Worm (Caenorhabditis elegans) whole organism, mixed stage, embryonic: ENCODE results near the gene twk-3.

ENCODE experiments used
- M03D4.4 ChIP-seq: sonication (generic microtip); optimal IDR thresholded peaks from 2 replicates; lab custom pipeline; 2017; ENCODE audit warnings: mild to moderate bottlenecking, missing genetic modification characterization, missing compliant biosample characterization
- bed-3 ChIP-seq: fragments of 200-800 bp; sonication (Bioruptor generic); optimal IDR thresholded peaks from 3 replicates; lab custom pipeline; 2018; ENCODE audit warnings: mild to moderate bottlenecking, missing genetic modification characterization, moderate library complexity, missing compliant biosample characterization
- blmp-1 ChIP-seq: fragments of 150-350 bp; optimal IDR thresholded peaks from 2 replicates; lab custom pipeline; 2014; ENCODE audit warnings: missing biosample characterization, missing genetic modification characterization
- ceh-39 ChIP-seq: fragments of 150-350 bp; optimal IDR thresholded peaks from 2 replicates; lab custom pipeline; 2014; ENCODE audit warnings: missing biosample characterization, missing genetic modification characterization
- ceh-43 ChIP-seq: fragments of 200-800 bp; sonication (Bioruptor generic); optimal IDR thresholded peaks from 2 replicates; lab custom pipeline; 2018; ENCODE audit warnings: mild to moderate bottlenecking, missing genetic modification characterization, moderate library complexity, missing compliant biosample characterization
- ceh-83 ChIP-seq: fragments of 200-800 bp; sonication (Bioruptor generic); optimal IDR thresholded peaks from 2 replicates; lab custom pipeline; 2018; ENCODE audit warnings: mild to moderate bottlenecking, missing genetic modification characterization, missing compliant biosample characterization
- cnd-1 ChIP-seq: fragments of 200-800 bp; sonication (Bioruptor generic); optimal IDR thresholded peaks from 2 replicates; lab custom pipeline; 2018; ENCODE audit warnings: mild to moderate bottlenecking, missing genetic modification characterization, missing compliant biosample characterization
- drap-1 ChIP-seq: fragments of 200-800 bp; sonication (Bioruptor generic); optimal IDR thresholded peaks from 3 replicates; lab custom pipeline; 2018; ENCODE audit warnings: mild to moderate bottlenecking, missing genetic modification characterization, missing compliant biosample characterization
- elt-1 ChIP-seq: sonication (generic microtip); optimal IDR thresholded peaks from 2 replicates; lab custom pipeline; 2017; ENCODE audit warnings: missing genetic modification characterization, mild to moderate bottlenecking, missing compliant biosample characterization, antibody characterized with exemption, moderate library complexity, borderline replicate concordance; ENCODE audit not compliant: insufficient read depth
- elt-3 ChIP-seq: fragments of 150-350 bp; optimal IDR thresholded peaks from 2 replicates; lab custom pipeline; 2014; ENCODE audit warnings: missing biosample characterization, missing genetic modification characterization
- ham-2 ChIP-seq: fragments of 200-800 bp; sonication (Bioruptor generic); optimal IDR thresholded peaks from 2 replicates; lab custom pipeline; 2018; ENCODE audit warnings: mild to moderate bottlenecking, missing genetic modification characterization, missing compliant biosample characterization
- hlh-1 ChIP-seq: fragments of 150-350 bp; optimal IDR thresholded peaks from 2 replicates; lab custom pipeline; 2014; ENCODE audit warnings: missing biosample characterization, missing genetic modification reagents, missing genetic modification characterization
- lin-13 ChIP-seq: fragments of 150-350 bp; optimal IDR thresholded peaks from 2 replicates; lab custom pipeline; 2014; ENCODE audit warnings: missing biosample characterization, missing genetic modification characterization
- lin-32 ChIP-seq: fragments of 200-800 bp; sonication (Bioruptor generic); optimal IDR thresholded peaks from 2 replicates; lab custom pipeline; 2018; ENCODE audit warnings: mild to moderate bottlenecking, missing genetic modification characterization, missing compliant biosample characterization
- lsy-2 ChIP-seq: fragments of 150-350 bp; optimal IDR thresholded peaks from 2 replicates; lab custom pipeline; 2014; ENCODE audit warnings: missing biosample characterization, missing genetic modification characterization
- mab-5 ChIP-seq: fragments of 150-350 bp; optimal IDR thresholded peaks from 2 replicates; lab custom pipeline; 2014; ENCODE audit warnings: missing biosample characterization, missing genetic modification characterization
- mep-1 ChIP-seq: fragments of 150-350 bp; optimal IDR thresholded peaks from 2 replicates; lab custom pipeline; 2017; ENCODE audit warnings: missing biosample characterization, missing genetic modification reagents, missing genetic modification characterization, inconsistent platforms
- mls-2 ChIP-seq: sonication (generic microtip); optimal IDR thresholded peaks from 2 replicates; lab custom pipeline; 2016; ENCODE audit warnings: mild to moderate bottlenecking, missing genetic modification characterization, moderate library complexity, missing compliant biosample characterization
- nhr-12 ChIP-seq: fragments of 150-350 bp; optimal IDR thresholded peaks from 2 replicates; lab custom pipeline; 2014; ENCODE audit warnings: missing biosample characterization, missing genetic modification characterization
- nhr-2 ChIP-seq: fragments of 150-350 bp; optimal IDR thresholded peaks from 2 replicates; lab custom pipeline; 2014; ENCODE audit warnings: missing biosample characterization, missing genetic modification characterization
- nhr-28 ChIP-seq: fragments of 150-350 bp; optimal IDR thresholded peaks from 2 replicates; lab custom pipeline; 2014; ENCODE audit warnings: missing biosample characterization, missing genetic modification characterization
- nhr-76 ChIP-seq: sonication (generic microtip); optimal IDR thresholded peaks from 2 replicates; lab custom pipeline; 2017; ENCODE audit warnings: missing biosample characterization, missing genetic modification characterization
- pha-4 ChIP-seq: fragments of 150-350 bp; optimal IDR thresholded peaks from 2 replicates; lab custom pipeline; 2018; ENCODE audit warnings: missing biosample characterization, missing genetic modification reagents, missing genetic modification characterization
- sem-2 ChIP-seq: fragments of 200-800 bp; sonication (Bioruptor generic); optimal IDR thresholded peaks from 2 replicates; lab custom pipeline; 2018; ENCODE audit warnings: mild to moderate bottlenecking, missing genetic modification characterization, missing compliant biosample characterization
- snpc-4 ChIP-seq: fragments of 150-350 bp; optimal IDR thresholded peaks from 2 replicates; lab custom pipeline; 2014; ENCODE audit warnings: missing biosample characterization, missing genetic modification characterization
- sptf-1 ChIP-seq: sonication (generic microtip); optimal IDR thresholded peaks from 2 replicates; lab custom pipeline; 2017; ENCODE audit warnings: mild to moderate bottlenecking, missing genetic modification characterization, moderate library complexity, missing compliant biosample characterization
- tbx-8 ChIP-seq: fragments of 200-800 bp; sonication (Bioruptor generic); optimal IDR thresholded peaks from 2 replicates; lab custom pipeline; 2018; ENCODE audit warnings: mild to moderate bottlenecking, missing genetic modification characterization, moderate library complexity, missing compliant biosample characterization
- unc-120 ChIP-seq: sonication (generic microtip); optimal IDR thresholded peaks from 2 replicates; lab custom pipeline; 2017; ENCODE audit warnings: missing genetic modification characterization, missing compliant biosample characterization; ENCODE audit not compliant: poor library complexity, severe bottlenecking
- unc-39 ChIP-seq: fragments of 150-350 bp; optimal IDR thresholded peaks from 2 replicates; lab custom pipeline; 2014; ENCODE audit warnings: missing biosample characterization, missing genetic modification characterization
- unc-62 ChIP-seq: fragments of 150-350 bp; optimal IDR thresholded peaks from 2 replicates; lab custom pipeline; 2014; ENCODE audit warnings: missing biosample characterization, missing genetic modification reagents, missing genetic modification characterization
- zip-8 ChIP-seq: fragments of 150-350 bp; optimal IDR thresholded peaks from 2 replicates; lab custom pipeline; 2014; ENCODE audit warnings: missing biosample characterization, missing genetic modification characterization
- ztf-11 ChIP-seq: fragments of 150-350 bp; optimal IDR thresholded peaks from 2 replicates; lab custom pipeline; 2014; ENCODE audit warnings: missing biosample characterization, missing genetic modification characterization

twk-3 gene

ce11 chrII:8180281-8180680, 32.3 kb downstream of the twk-3 start, which contains the start of gene T05C12.4:
T05C12.4 (minus strand) TSS chrII:8180381.
- no peak for TF ChIP-seq sptf-1
- TF ChIP-seq mep-1 (tag; lab: Kevin White, UChicago): no peak
- no peak for TF ChIP-seq mab-5 (tag; lab: Kevin White, UChicago)

DNA sequence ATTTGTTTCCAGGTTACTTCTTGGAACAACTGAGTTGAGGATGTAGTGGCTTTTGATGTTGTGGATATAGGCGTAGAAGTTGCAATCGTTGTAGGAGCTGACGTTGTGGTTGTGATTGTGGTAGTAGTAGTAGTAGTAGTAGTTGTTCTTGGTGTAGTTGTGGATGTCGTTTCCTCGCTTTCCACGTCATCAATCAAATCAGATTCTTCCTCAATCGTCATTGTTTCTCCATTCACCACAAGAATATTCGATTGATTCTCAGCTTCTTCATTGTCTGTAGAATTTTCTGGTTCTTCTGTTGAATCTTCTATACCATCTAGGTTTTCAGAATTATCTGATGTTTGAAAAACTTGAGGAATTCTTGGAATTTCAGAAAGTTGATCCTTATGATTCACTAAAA, 34.0 kb downstream of the twk-3 start:
- TF ChIP-seq lin-13 (tag; lab: Kevin White, UChicago) (no peak), unc-62 (GFP tag; lab: Kevin White, UChicago) (no peak), sptf-1 (no peak), sem-2 (GFP tag; lab: Kevin White, UChicago) (no peak), pha-4 (tag; lab: Kevin White, UChicago) (no peak), lsy-2 (tag; lab: Kevin White, UChicago) (no peak), bed-3 (no peak), elt-3 (no peak), blmp-1 (tag; lab: Kevin White, UChicago) (no peak), ceh-43 (GFP tag; lab: Kevin White, UChicago) (no peak), nhr-76 (tag; lab: Kevin White, UChicago) (no peak), unc-39 (tag; lab: Kevin White, UChicago) (no peak), ceh-39 (tag; lab: Kevin White, UChicago) (no peak)

DNA sequence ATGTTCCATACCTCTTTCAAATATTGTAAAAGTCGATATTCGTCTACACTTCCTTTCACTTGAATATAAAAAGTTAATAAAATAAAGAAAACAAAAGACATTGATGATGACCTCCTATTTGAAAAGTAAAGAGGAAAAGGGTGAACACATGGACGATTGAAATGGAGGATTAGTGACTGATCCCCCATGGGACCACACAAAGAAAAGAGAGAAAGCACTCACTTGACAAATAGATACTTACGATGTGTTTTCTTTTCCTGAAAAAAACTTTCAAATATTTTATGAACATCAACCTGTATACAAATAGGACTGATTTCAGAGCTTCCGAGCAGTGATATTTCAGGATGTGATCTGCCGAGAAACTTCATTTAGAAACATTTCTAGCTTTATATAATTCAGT, 35.5 kb downstream of the twk-3 start, which contains the start of gene acr-14:
Gene acr-14 (minus strand): TSS at position 101 of the 400 bp plus-strand sequence.
- TF ChIP-seq ceh-83 (GFP tag; lab: Kevin White, UChicago): no peak
- no peak for TF ChIP-seq nhr-2 (tag; lab: Kevin White, UChicago)
- TF ChIP-seq lsy-2 (tag; lab: Kevin White, UChicago): no peak
- no peak for TF ChIP-seq mab-5 (tag; lab: Kevin White, UChicago)
- TF ChIP-seq pha-4 (tag; lab: Kevin White, UChicago): no peak
- no peak for TF ChIP-seq ceh-43 (GFP tag; lab: Kevin White, UChicago)
- TF ChIP-seq unc-62 (GFP tag; lab: Kevin White, UChicago): no peak
- TF ChIP-seq sem-2 (GFP tag; lab: Kevin White, UChicago): no peak
- TF ChIP-seq nhr-12 (tag; lab: Kevin White, UChicago): no peak
- no peak for TF ChIP-seq sptf-1

DNA sequence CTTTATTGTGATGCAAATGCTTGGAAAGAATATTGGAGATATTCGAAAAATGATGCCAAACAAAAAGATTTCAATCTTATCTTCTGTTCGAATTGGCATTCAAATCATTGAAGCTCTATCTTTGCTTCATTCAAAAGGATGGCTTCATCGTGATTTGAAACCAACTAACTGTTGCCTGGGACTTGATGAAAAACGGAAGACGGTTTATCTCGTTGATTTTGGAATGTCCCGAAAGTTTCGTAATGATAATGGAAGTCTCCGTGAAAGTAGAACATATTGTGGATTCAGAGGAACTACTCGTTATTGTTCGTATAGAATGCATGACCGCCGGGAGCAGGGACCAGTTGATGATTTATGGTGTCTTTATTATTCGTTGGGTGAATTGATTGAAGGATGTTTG, 38.4 kb downstream of the twk-3 start:
- no peak for TF ChIP-seq cnd-1
- TF ChIP-seq unc-120 (tag; lab: Kevin White, UChicago): no peak
- TF ChIP-seq ceh-83 (GFP tag; lab: Kevin White, UChicago): no peak
- no peak for TF ChIP-seq mab-5 (tag; lab: Kevin White, UChicago)
- TF ChIP-seq snpc-4 (tag; lab: Kevin White, UChicago): no peak
- TF ChIP-seq ceh-43 (GFP tag; lab: Kevin White, UChicago): no peak
- TF ChIP-seq nhr-28 (tag; lab: Kevin White, UChicago): no peak
- TF ChIP-seq zip-8 (tag; lab: Kevin White, UChicago): no peak
- TF ChIP-seq lsy-2 (tag; lab: Kevin White, UChicago): no peak

DNA sequence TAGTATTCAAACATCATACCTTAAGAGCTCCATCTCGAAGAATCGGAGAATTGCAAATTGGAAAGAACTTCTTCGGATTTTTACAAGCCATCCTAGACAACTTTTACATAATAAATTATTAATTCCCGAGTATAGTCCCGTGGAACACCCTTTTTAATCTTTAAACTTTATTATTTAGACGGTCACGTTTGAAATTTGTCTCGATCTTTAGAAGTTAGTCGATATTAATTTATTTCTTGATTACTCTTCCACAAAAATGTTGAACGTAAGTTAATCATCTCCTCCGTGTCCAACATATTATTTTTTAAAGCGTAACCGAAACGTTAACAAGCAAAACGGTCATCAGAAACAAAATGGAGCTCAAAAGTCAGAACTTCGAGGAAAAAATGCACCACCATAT, 39.1 kb downstream of the twk-3 start, which contains the start of the genes decr-1.3 and T05C12.1:
Gene decr-1.3 (minus strand): TSS at position 101 of the 400 bp plus-strand sequence.
Gene T05C12.1 (plus strand): TSS at position 232 of the 400 bp plus-strand sequence.
- no peak for TF ChIP-seq ham-2 (GFP tag; lab: Kevin White, UChicago)
- TF ChIP-seq mep-1 (tag; lab: Kevin White, UChicago): no peak
- no peak for TF ChIP-seq mab-5 (tag; lab: Kevin White, UChicago)
- TF ChIP-seq bed-3: no peak
- no peak for TF ChIP-seq cnd-1
- TF ChIP-seq nhr-28 (tag; lab: Kevin White, UChicago): no peak
- no peak for TF ChIP-seq lin-32 (GFP tag; lab: Kevin White, UChicago)
- no peak for TF ChIP-seq unc-62 (GFP tag; lab: Kevin White, UChicago)
- TF ChIP-seq ceh-39 (tag; lab: Kevin White, UChicago): no peak
- TF ChIP-seq sem-2 (GFP tag; lab: Kevin White, UChicago): no peak
- no peak for TF ChIP-seq tbx-8 (GFP tag; lab: Kevin White, UChicago)
- TF ChIP-seq blmp-1 (tag; lab: Kevin White, UChicago): no peak
- TF ChIP-seq ztf-11 (tag; lab: Kevin White, UChicago): no peak
- TF ChIP-seq mls-2: no peak
- TF ChIP-seq nhr-12 (tag; lab: Kevin White, UChicago): no peak

DNA sequence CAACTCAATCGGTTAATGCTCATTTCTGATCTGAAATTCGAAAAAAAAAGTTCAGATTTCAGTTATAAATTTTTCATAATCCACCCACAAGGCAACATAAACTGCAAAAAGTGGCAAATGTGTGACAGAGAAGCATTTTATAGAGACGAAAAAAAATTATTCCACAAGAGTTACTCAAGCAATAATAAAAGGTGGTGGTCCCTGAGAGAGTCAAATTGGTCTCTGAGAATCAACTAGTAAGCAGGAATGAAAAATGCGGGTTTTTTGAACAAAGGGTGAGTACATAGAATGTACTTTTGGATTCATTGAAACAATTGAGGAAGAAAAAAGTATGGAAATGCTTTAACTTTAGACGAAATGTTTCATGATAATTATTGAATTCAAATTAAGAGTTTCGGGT, 42.2 kb downstream of the twk-3 start, which contains the start of gene T05C12.11:
Gene T05C12.11 (minus strand): TSS at position 101 of the 400 bp plus-strand sequence.
- TF ChIP-seq M03D4.4 (tag; lab: Kevin White, UChicago) (no peak), drap-1 (GFP tag; lab: Kevin White, UChicago) (no peak), nhr-2 (tag; lab: Kevin White, UChicago) (no peak), nhr-28 (tag; lab: Kevin White, UChicago) (no peak), elt-1 (no peak), hlh-1 (tag; lab: Kevin White, UChicago) (no peak), snpc-4 (tag; lab: Kevin White, UChicago) (no peak), ceh-83 (GFP tag; lab: Kevin White, UChicago) (no peak)
